Worm (Caenorhabditis elegans) whole organism, L4 larva: ENCODE results near the gene F21D9.8.

Source experiments
- Y5F2A.4 ChIP-seq: fragments of 200-800 bp; sonication (Bioruptor generic); optimal IDR thresholded peaks from 2 replicates; lab custom pipeline; 2018; ENCODE audit warnings: mild to moderate bottlenecking, missing genetic modification characterization, missing compliant biosample characterization
- dve-1 ChIP-seq: sonication (generic microtip); optimal IDR thresholded peaks from 2 replicates; lab custom pipeline; 2017; ENCODE audit warnings: antibody characterized with exemption, mild to moderate bottlenecking, missing genetic modification characterization, missing compliant biosample characterization; ENCODE audit not compliant: insufficient read depth
- hlh-11 ChIP-seq: fragments of 200-800 bp; sonication (Bioruptor generic); optimal IDR thresholded peaks from 2 replicates; lab custom pipeline; 2018; ENCODE audit warnings: mild to moderate bottlenecking, missing genetic modification characterization, missing compliant biosample characterization
- lin-13 ChIP-seq: fragments of 150-350 bp; optimal IDR thresholded peaks from 2 replicates; lab custom pipeline; 2014; ENCODE audit warnings: missing biosample characterization, missing genetic modification reagents, missing genetic modification characterization
- lsy-2 ChIP-seq, 2 experiments: fragments of 150-350 bp in 1 of 2; sonication (generic microtip) in 1 of 2; optimal IDR thresholded peaks; 2 replicates each; lab custom pipeline; 2014 to 2017; ENCODE audit warnings: missing biosample characterization in 2 of 2, missing genetic modification characterization in 2 of 2
- madf-5 ChIP-seq, 2 experiments: fragments of 200-800 bp; sonication (Bioruptor generic); IDR thresholded peaks; 2 replicates each; pipeline ENCODE4 v1.3.6; 2022; ENCODE audit warnings: missing compliant biosample characterization in 2 of 2, missing genetic modification characterization in 2 of 2
- pha-4 ChIP-seq, 2 experiments: fragments of 150-350 bp in 1 of 2; fragments of 200-800 bp in 1 of 2; sonication (Bioruptor generic) in 1 of 2; IDR thresholded peaks in 1 of 2; optimal IDR thresholded peaks in 1 of 2; 2 replicates each; pipeline versions ENCODE4 v1.3.6 to Lab custom; 2014 to 2022; ENCODE audit warnings: missing genetic modification characterization in 2 of 2, missing genetic modification reagents in 2 of 2, missing biosample characterization in 1 of 2, missing compliant biosample characterization in 1 of 2
- skn-1 ChIP-seq: fragments of 150-350 bp; optimal IDR thresholded peaks from 2 replicates; lab custom pipeline; 2014; ENCODE audit warnings: missing biosample characterization, missing genetic modification characterization
- unc-62 ChIP-seq, 3 experiments: fragments of 150-350 bp in 1 of 3; sonication (generic microtip); optimal IDR thresholded peaks in 2 of 3; peaks in 1 of 3; 1 replicate in 1 of 3; 2 replicates in 2 of 3; lab custom pipeline; 2014 to 2017; ENCODE audit warnings: missing biosample characterization in 3 of 3, missing genetic modification characterization in 3 of 3, missing genetic modification reagents in 3 of 3, missing genotype in 1 of 3

- no peak for TF ChIP-seq skn-1 (tag; lab: Kevin White, UChicago)
- no peak for TF ChIP-seq hlh-11 (tag; lab: Kevin White, UChicago)
- no peak for TF ChIP-seq dve-1 (tag; lab: Kevin White, UChicago)
- TF ChIP-seq lin-13 (GFP tag; lab: Kevin White, UChicago): no peak
- TF ChIP-seq pha-4 (GFP tag; IDR thresholded peaks at IDR 0.05; lab: Robert Waterston, UW): no peak
- TF ChIP-seq pha-4 (tag; optimal IDR thresholded peaks at IDR 0.05; lab: Kevin White, UChicago): no peak
- no peak for TF ChIP-seq lsy-2 (tag; optimal IDR thresholded peaks at IDR 0.05; lab: Kevin White, UChicago)
- peak in 1 of 2 experiments; percentile 21 for TF ChIP-seq unc-62 (GFP tag; optimal IDR thresholded peaks at IDR 0.05 in 1 of 2; lab: Kevin White, UChicago)
- TF ChIP-seq unc-62 (tag; optimal IDR thresholded peaks at IDR 0.05; lab: Kevin White, UChicago): no peak
- no peak for TF ChIP-seq madf-5 (GFP tag; IDR thresholded peaks at IDR 0.05; lab: Robert Waterston, UW)
- TF ChIP-seq Y5F2A.4: no peak
Measured at ce11 chrV:19285921-19286320, 6.1 kb upstream of the F21D9.8 start.
